Comparison of ENCODE assay signal across 4 worm cellular contexts in the genomic region with DNA sequence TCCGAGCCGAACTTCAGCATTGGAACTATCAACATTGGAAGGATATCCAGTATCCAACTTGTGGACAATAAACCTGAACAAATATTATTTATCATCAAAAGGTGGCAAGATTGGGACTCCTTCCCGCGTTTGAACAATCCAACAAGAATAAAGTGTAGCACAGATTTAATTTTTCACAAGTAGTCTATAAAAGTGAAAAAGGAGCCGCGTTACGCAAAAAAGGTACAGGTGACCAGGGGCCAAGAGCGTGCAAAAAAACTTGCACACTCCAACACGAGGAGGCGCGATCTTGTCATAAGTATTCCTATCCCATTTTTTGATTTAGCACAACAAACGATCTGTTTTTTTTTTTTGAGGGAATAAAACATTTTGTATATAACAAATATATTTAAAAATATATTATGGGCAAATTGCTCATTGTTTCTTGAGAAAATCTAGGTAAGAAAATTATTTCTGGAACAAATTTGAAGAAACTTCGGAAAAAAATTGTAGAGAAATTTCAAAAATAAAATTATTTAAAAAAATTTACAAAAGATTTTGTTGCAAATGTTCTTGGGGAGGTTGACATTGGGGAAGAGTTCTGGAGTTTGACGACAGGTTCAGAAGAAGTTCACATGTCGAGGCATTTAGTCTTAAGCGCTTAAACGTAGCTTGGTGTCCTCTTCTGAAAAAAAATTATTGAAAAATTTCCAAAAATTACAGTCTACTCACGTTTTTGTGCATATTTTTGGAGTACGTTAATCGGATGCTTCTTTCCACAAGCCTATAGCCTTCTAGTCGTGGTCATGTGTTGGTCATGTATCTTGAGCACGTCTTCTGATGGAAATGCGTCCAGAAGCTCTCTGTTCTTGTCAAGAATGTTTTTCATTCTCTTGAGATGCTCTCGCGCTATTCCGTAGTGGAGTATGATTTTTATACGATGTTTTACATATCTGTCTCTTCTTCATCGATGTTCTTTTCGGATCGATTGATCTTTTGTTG.
TF ChIP-seq lines count a peak whose summit lies in the region.

No protein-coding gene starts in this region.

TF ChIP-seq in whole organism, L2 larva, 48 proteins besides CTCF, POLR2A, EP300 and RAD21:
- no peak for TF ChIP-seq snpc-4 (tag; optimal IDR thresholded peaks at IDR 0.05; lab: Kevin White, UChicago)
- TF ChIP-seq ama-1 (optimal IDR thresholded peaks at IDR 0.05; lab: Kevin White, UChicago) = peak; percentile 92
- peak; percentile 32 for TF ChIP-seq nhr-129 (tag; optimal IDR thresholded peaks at IDR 0.05; lab: Kevin White, UChicago)
- peak; percentile 5 for TF ChIP-seq unc-55 (GFP tag; optimal IDR thresholded peaks at IDR 0.05; lab: Kevin White, UChicago)

TF ChIP-seq in whole organism, L4 larva, 104 proteins besides CTCF, POLR2A, EP300 and RAD21:
- TF ChIP-seq hif-1 (tag; optimal IDR thresholded peaks at IDR 0.05; lab: Kevin White, UChicago) = peak in 1 of 2 experiments; percentile 37
- TF ChIP-seq zfp-3 (GFP tag; conservative IDR thresholded peaks at IDR 0.05; lab: Robert Waterston, UW) = peak; percentile 47; the same call in 1 of the 2 replicates
- TF ChIP-seq unc-62 (GFP tag; optimal IDR thresholded peaks at IDR 0.05 in 1 of 2; lab: Kevin White, UChicago) = peak in 1 of 2 experiments; percentile 56
- TF ChIP-seq unc-62 (tag; optimal IDR thresholded peaks at IDR 0.05; lab: Kevin White, UChicago) = no peak
- no peak for TF ChIP-seq ceh-32 (tag; optimal IDR thresholded peaks at IDR 0.05; lab: Kevin White, UChicago; ENCODE audit: poor library complexity)
- no peak for TF ChIP-seq gei-8 (GFP tag; optimal IDR thresholded peaks at IDR 0.05; lab: Kevin White, UChicago)
- TF ChIP-seq nhr-42 (GFP tag; IDR thresholded peaks at IDR 0.05; lab: Robert Waterston, UW) = no peak
- TF ChIP-seq mdt-29 (GFP tag; IDR thresholded peaks at IDR 0.05; lab: Robert Waterston, UW) = 0 out of 2 replicates have a peak, but pooled peaks have one; percentile 30
- peak; percentile 31 for TF ChIP-seq aha-1 (tag; lab: Kevin White, UChicago)
- TF ChIP-seq ama-1 (optimal IDR thresholded peaks at IDR 0.05; lab: Kevin White, UChicago) = peak; percentile 91
- 0 out of 2 replicates have a peak, but pooled peaks have one; percentile 24 for TF ChIP-seq ctbp-1 (GFP tag; IDR thresholded peaks at IDR 0.05; lab: Robert Waterston, UW)
- 0 out of 2 replicates have a peak, but pooled peaks have one; percentile 26 for TF ChIP-seq dmd-8 (GFP tag; IDR thresholded peaks at IDR 0.05; lab: Robert Waterston, UW)
- TF ChIP-seq mes-2 (tag; optimal IDR thresholded peaks at IDR 0.05; lab: Kevin White, UChicago; ENCODE audit: poor library complexity, severe bottlenecking) = peak; percentile 7
- TF ChIP-seq pqm-1 (tag; optimal IDR thresholded peaks at IDR 0.05; lab: Kevin White, UChicago) = no peak
- TF ChIP-seq unc-39 (tag; optimal IDR thresholded peaks at IDR 0.05; lab: Kevin White, UChicago) = no peak
- 0 out of 4 replicates have a peak, but pooled peaks of 1 of the 2 experiments have one; percentile 56 for TF ChIP-seq madf-5 (GFP tag; IDR thresholded peaks at IDR 0.05; lab: Robert Waterston, UW)
- TF ChIP-seq T26A8.4 (GFP tag; IDR thresholded peaks at IDR 0.05; lab: Robert Waterston, UW) = peak; percentile 69
- TF ChIP-seq ztf-7 (tag; optimal IDR thresholded peaks at IDR 0.05; lab: Kevin White, UChicago) = no peak

TF ChIP-seq in whole organism, late embryonic, 69 proteins besides CTCF, POLR2A, EP300 and RAD21:
- TF ChIP-seq pax-1 (tag; optimal IDR thresholded peaks at IDR 0.05; lab: Kevin White, UChicago) (peak; percentile 86), unc-3 (GFP tag; conservative IDR thresholded peaks at IDR 0.05; lab: Robert Waterston, UW) (peak; percentile 30; the same call in 1 of the 2 replicates), unc-3 (tag; optimal IDR thresholded peaks at IDR 0.05; lab: Kevin White, UChicago) (no peak), zip-5 (tag; optimal IDR thresholded peaks at IDR 0.05; lab: Kevin White, UChicago) (no peak), gmeb-2 (tag; optimal IDR thresholded peaks at IDR 0.05; lab: Kevin White, UChicago) (peak; percentile 71), rnt-1 (tag; optimal IDR thresholded peaks at IDR 0.05; lab: Kevin White, UChicago) (no peak), C38D4.7 (GFP tag; optimal IDR thresholded peaks at IDR 0.05; lab: Kevin White, UChicago) (peak; percentile 54), T23F11.4 (GFP tag; optimal IDR thresholded peaks at IDR 0.05; lab: Kevin White, UChicago) (peak; percentile 47), nfya-1 (tag; optimal IDR thresholded peaks at IDR 0.05; lab: Kevin White, UChicago) (no peak), sox-4 (tag; optimal IDR thresholded peaks at IDR 0.05; lab: Kevin White, UChicago) (peak; percentile 66), ceh-45 (GFP tag; IDR thresholded peaks at IDR 0.05; lab: Robert Waterston, UW) (no peak), ceh-19 (GFP tag; optimal IDR thresholded peaks at IDR 0.05; lab: Kevin White, UChicago) (peak; percentile 72), lin-11 (tag; optimal IDR thresholded peaks at IDR 0.05; lab: Kevin White, UChicago) (peak; percentile 2), fax-1 (tag; optimal IDR thresholded peaks at IDR 0.05; lab: Kevin White, UChicago) (peak; percentile 49), che-1 (tag; optimal IDR thresholded peaks at IDR 0.05; lab: Kevin White, UChicago) (peak; percentile 75), ceh-9 (tag; optimal IDR thresholded peaks at IDR 0.05; lab: Kevin White, UChicago) (peak; percentile 63), pros-1 (tag; optimal IDR thresholded peaks at IDR 0.05; lab: Kevin White, UChicago) (no peak), ttx-3 (tag; optimal IDR thresholded peaks at IDR 0.05; lab: Kevin White, UChicago) (no peak), madf-2 (tag; optimal IDR thresholded peaks at IDR 0.05; lab: Kevin White, UChicago) (peak; percentile 37), ama-1 (optimal IDR thresholded peaks at IDR 0.05; lab: Kevin White, UChicago) (peak; percentile 93), F13H6.1 (tag; optimal IDR thresholded peaks at IDR 0.05; lab: Kevin White, UChicago) (no peak), hlh-8 (tag; optimal IDR thresholded peaks at IDR 0.05; lab: Kevin White, UChicago) (peak; percentile 20), ceh-24 (tag; optimal IDR thresholded peaks at IDR 0.05; lab: Kevin White, UChicago) (no peak), pha-2 (tag; optimal IDR thresholded peaks at IDR 0.05; lab: Kevin White, UChicago) (peak; percentile 5)

TF ChIP-seq in whole organism, mixed stage, embryonic, 35 proteins besides CTCF, POLR2A, EP300 and RAD21:
- TF ChIP-seq nhr-237 (tag; optimal IDR thresholded peaks at IDR 0.05; lab: Kevin White, UChicago) (no peak), mab-5 (tag; optimal IDR thresholded peaks at IDR 0.05; lab: Kevin White, UChicago) (no peak), ces-1 (GFP tag; optimal IDR thresholded peaks at IDR 0.05; lab: Kevin White, UChicago) (peak; percentile 42), mls-2 (tag; optimal IDR thresholded peaks at IDR 0.05; lab: Kevin White, UChicago) (peak; percentile 30), zip-8 (tag; optimal IDR thresholded peaks at IDR 0.05; lab: Kevin White, UChicago) (no peak), ceh-39 (tag; optimal IDR thresholded peaks at IDR 0.05; lab: Kevin White, UChicago) (peak; percentile 51), ceh-43 (GFP tag; optimal IDR thresholded peaks at IDR 0.05; lab: Kevin White, UChicago) (no peak), nhr-76 (tag; optimal IDR thresholded peaks at IDR 0.05; lab: Kevin White, UChicago) (no peak), lin-32 (GFP tag; optimal IDR thresholded peaks at IDR 0.05; lab: Kevin White, UChicago) (no peak), flh-1 (GFP tag; optimal IDR thresholded peaks at IDR 0.05; lab: Kevin White, UChicago) (peak; percentile 37), mep-1 (tag; optimal IDR thresholded peaks at IDR 0.05; lab: Kevin White, UChicago) (no peak), snpc-4 (tag; optimal IDR thresholded peaks at IDR 0.05; lab: Kevin White, UChicago) (no peak), nhr-28 (tag; optimal IDR thresholded peaks at IDR 0.05; lab: Kevin White, UChicago) (no peak), lsy-2 (tag; optimal IDR thresholded peaks at IDR 0.05; lab: Kevin White, UChicago) (no peak), M03D4.4 (tag; optimal IDR thresholded peaks at IDR 0.05; lab: Kevin White, UChicago) (no peak), bed-3 (GFP tag; optimal IDR thresholded peaks at IDR 0.05; lab: Kevin White, UChicago) (peak; percentile 49), ceh-83 (GFP tag; optimal IDR thresholded peaks at IDR 0.05; lab: Kevin White, UChicago) (peak; percentile 62), sem-2 (GFP tag; optimal IDR thresholded peaks at IDR 0.05; lab: Kevin White, UChicago) (peak; percentile 0), unc-39 (tag; optimal IDR thresholded peaks at IDR 0.05; lab: Kevin White, UChicago) (no peak), unc-62 (GFP tag; optimal IDR thresholded peaks at IDR 0.05; lab: Kevin White, UChicago) (no peak), drap-1 (GFP tag; optimal IDR thresholded peaks at IDR 0.05; lab: Kevin White, UChicago) (peak; percentile 32), tbx-8 (GFP tag; optimal IDR thresholded peaks at IDR 0.05; lab: Kevin White, UChicago) (no peak), unc-120 (tag; optimal IDR thresholded peaks at IDR 0.05; lab: Kevin White, UChicago; ENCODE audit: poor library complexity, severe bottlenecking) (no peak), cnd-1 (tag; optimal IDR thresholded peaks at IDR 0.05; lab: Kevin White, UChicago) (peak; percentile 26), sptf-1 (tag; optimal IDR thresholded peaks at IDR 0.05; lab: Kevin White, UChicago) (peak; percentile 57)
